Worm (Caenorhabditis elegans) whole organism, late embryonic: Measurements from ENCODE around the gene T07D4.5.

Experiments
- C08G9.2 ChIP-seq: sonication (generic microtip); optimal IDR thresholded peaks from 2 replicates; lab custom pipeline; 2016; ENCODE audit warnings: mild to moderate bottlenecking, missing genetic modification characterization, moderate library complexity, missing compliant biosample characterization
- F13H6.1 ChIP-seq: sonication (generic microtip); optimal IDR thresholded peaks from 2 replicates; lab custom pipeline; 2016; ENCODE audit warnings: missing genetic modification characterization, missing compliant biosample characterization
- ama-1 ChIP-seq: fragments of 150-350 bp; optimal IDR thresholded peaks from 2 replicates; lab custom pipeline; 2014
- ceh-34 ChIP-seq: sonication (generic microtip); optimal IDR thresholded peaks from 2 replicates; lab custom pipeline; 2016; ENCODE audit warnings: mild to moderate bottlenecking, missing genetic modification characterization, missing compliant biosample characterization
- dve-1 ChIP-seq: sonication (generic microtip); optimal IDR thresholded peaks from 2 replicates; lab custom pipeline; 2017; ENCODE audit warnings: antibody characterized with exemption, mild to moderate bottlenecking, missing genetic modification characterization, missing compliant biosample characterization
- elt-2 ChIP-seq: sonication (generic microtip); optimal IDR thresholded peaks from 2 replicates; lab custom pipeline; 2016; ENCODE audit warnings: missing genetic modification reagents, missing genetic modification characterization, missing compliant biosample characterization
- hlh-30 ChIP-seq: sonication (generic microtip); optimal IDR thresholded peaks from 2 replicates; lab custom pipeline; 2017; ENCODE audit warnings: antibody characterized with exemption, missing genetic modification characterization, missing compliant biosample characterization; ENCODE audit not compliant: insufficient read depth
- hlh-6 ChIP-seq: sonication (generic microtip); optimal IDR thresholded peaks from 2 replicates; lab custom pipeline; 2016; ENCODE audit warnings: missing genotype, missing genetic modification characterization, missing compliant biosample characterization
- nfya-1 ChIP-seq: sonication (generic microtip); optimal IDR thresholded peaks from 2 replicates; lab custom pipeline; 2017; ENCODE audit warnings: missing genetic modification characterization, mild to moderate bottlenecking, missing compliant biosample characterization, antibody characterized with exemption, moderate library complexity
- nhr-11 ChIP-seq: fragments of 150-350 bp; optimal IDR thresholded peaks from 2 replicates; lab custom pipeline; 2014; ENCODE audit warnings: missing biosample characterization, missing genetic modification characterization
- nhr-232 ChIP-seq: sonication (generic microtip); optimal IDR thresholded peaks from 2 replicates; lab custom pipeline; 2016; ENCODE audit warnings: missing genetic modification characterization, missing compliant biosample characterization
- pag-3 ChIP-seq: sonication (generic microtip); optimal IDR thresholded peaks from 2 replicates; lab custom pipeline; 2016; ENCODE audit warnings: missing compliant biosample characterization, missing genetic modification characterization, borderline replicate concordance
- pha-4 ChIP-seq: fragments of 150-350 bp; optimal IDR thresholded peaks from 2 replicates; lab custom pipeline; 2018; ENCODE audit warnings: missing biosample characterization, missing genetic modification reagents, missing genetic modification characterization

ce11 chrII:8839025-8839424 is 45.1 kb downstream of the T07D4.5 start, which contains the start of gene F46C5.7:
- TF ChIP-seq C08G9.2 (tag; lab: Kevin White, UChicago) (no peak), hlh-6 (no peak), ama-1 (no peak), elt-2 (no peak), ceh-34 (tag; lab: Kevin White, UChicago) (no peak), nfya-1 (no peak), nhr-232 (tag; lab: Kevin White, UChicago) (no peak), dve-1 (tag; lab: Kevin White, UChicago) (no peak), pha-4 (no peak), nhr-11 (tag; lab: Kevin White, UChicago) (no peak), pag-3 (tag; lab: Kevin White, UChicago) (no peak), F13H6.1 (tag; lab: Kevin White, UChicago) (no peak), hlh-30 (tag; lab: Kevin White, UChicago) (no peak)
